Fruit fly (Drosophila melanogaster): ENCODE results near the gene Plap.

DNA sequence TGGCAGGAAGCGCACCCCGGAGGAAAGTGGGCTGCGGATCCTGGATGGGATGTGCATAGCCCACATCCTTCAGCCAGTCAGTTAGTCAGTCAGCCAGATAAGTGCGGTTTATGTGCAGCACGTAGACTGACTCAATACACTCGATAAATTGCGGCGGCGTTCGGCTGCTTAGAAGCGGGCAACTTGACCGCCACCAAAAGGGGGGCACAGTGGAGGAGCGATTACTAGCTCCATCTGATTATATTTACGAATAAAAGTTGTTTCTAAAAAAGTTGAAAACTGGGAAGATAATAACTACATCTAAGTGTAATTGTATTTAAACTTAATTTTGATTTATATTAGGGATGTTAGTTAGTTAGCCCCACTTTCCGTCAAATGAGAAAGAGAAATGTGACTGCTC lies 32.3 kb upstream of the Plap start:
- TF ChIP-seq h (optimal IDR thresholded peaks at IDR 0.05) (no peak), ttk (optimal IDR thresholded peaks at IDR 0.05) (no peak), Myc (optimal IDR thresholded peaks at IDR 0.05) (no peak)
